Worm (Caenorhabditis elegans) whole organism, L2 larva: ENCODE results near the gene phat-4.

Experiments used
- ZK546.5 ChIP-seq: sonication (generic microtip); optimal IDR thresholded peaks from 2 replicates; lab custom pipeline; 2017; ENCODE audit warnings: missing biosample characterization, missing genetic modification characterization
- aly-2 ChIP-seq: fragments of 150-350 bp; optimal IDR thresholded peaks from 2 replicates; lab custom pipeline; 2014; ENCODE audit warnings: missing biosample characterization, missing genetic modification characterization
- ama-1 ChIP-seq: fragments of 150-350 bp; optimal IDR thresholded peaks from 2 replicates; lab custom pipeline; 2018; ENCODE audit warnings: inconsistent platforms
- lin-11 ChIP-seq: fragments of 150-350 bp; sonication (generic microtip); optimal IDR thresholded peaks from 2 replicates; lab custom pipeline; 2014; ENCODE audit warnings: missing biosample characterization, missing genetic modification characterization, inconsistent platforms, mixed read lengths
- lin-13 ChIP-seq: fragments of 150-350 bp; optimal IDR thresholded peaks from 2 replicates; lab custom pipeline; 2014; ENCODE audit warnings: missing biosample characterization, missing genetic modification reagents, missing genetic modification characterization
- lsy-2 ChIP-seq, 2 experiments: fragments of 150-350 bp in 1 of 2; sonication (generic microtip) in 1 of 2; optimal IDR thresholded peaks; 2 replicates each; lab custom pipeline; 2014 to 2017; ENCODE audit warnings: missing biosample characterization in 2 of 2, missing genetic modification characterization in 2 of 2
- mdl-1 ChIP-seq, 2 experiments: fragments of 150-350 bp in 1 of 2; sonication (generic microtip) in 1 of 2; optimal IDR thresholded peaks; 2 replicates each; lab custom pipeline; 2017; ENCODE audit warnings: missing biosample characterization in 2 of 2, missing genetic modification characterization in 2 of 2
- nhr-12 ChIP-seq: fragments of 150-350 bp; optimal IDR thresholded peaks from 2 replicates; lab custom pipeline; 2014; ENCODE audit warnings: missing biosample characterization, missing genetic modification characterization
- nhr-237 ChIP-seq: fragments of 150-350 bp; optimal IDR thresholded peaks from 2 replicates; lab custom pipeline; 2014; ENCODE audit warnings: missing biosample characterization, missing genetic modification characterization
- skn-1 ChIP-seq: sonication (generic microtip); optimal IDR thresholded peaks from 2 replicates; lab custom pipeline; 2017; ENCODE audit warnings: missing biosample characterization, missing genetic modification characterization
- snpc-4 ChIP-seq: fragments of 150-350 bp; optimal IDR thresholded peaks from 2 replicates; lab custom pipeline; 2014; ENCODE audit warnings: missing biosample characterization, missing genetic modification characterization

- no peak for TF ChIP-seq ama-1
- TF ChIP-seq nhr-12 = no peak
- TF ChIP-seq mdl-1 (tag; optimal IDR thresholded peaks at IDR 0.05; lab: Kevin White, UChicago) = no peak
- TF ChIP-seq skn-1 (tag; lab: Kevin White, UChicago) = no peak
- TF ChIP-seq lin-11 (tag; lab: Kevin White, UChicago) = no peak
- no peak for TF ChIP-seq lin-13 (GFP tag; lab: Kevin White, UChicago)
- no peak for TF ChIP-seq ZK546.5 (tag; lab: Kevin White, UChicago)
- TF ChIP-seq lsy-2 (tag; optimal IDR thresholded peaks at IDR 0.05; lab: Kevin White, UChicago) = no peak
- no peak for TF ChIP-seq nhr-237 (tag; lab: Kevin White, UChicago)
- no peak for TF ChIP-seq aly-2 (tag; lab: Kevin White, UChicago)
- TF ChIP-seq snpc-4 (tag; lab: Kevin White, UChicago) = no peak
Measured at ce11 chrV:4170138-4170537, 40.4 kb downstream of the phat-4 start, which contains the start of gene Y45G5AM.7.
